Fruit fly (Drosophila melanogaster) whole organism, adult: ENCODE data around the gene Trim9.

ENCODE experiments used
- CG5204 ChIP-seq: fragments of 200-800 bp; sonication (Bioruptor generic); optimal IDR thresholded peaks from 2 replicates; lab custom pipeline; 2016; ENCODE audit warnings: missing biosample characterization, missing genetic modification characterization
- bab1 ChIP-seq: fragments of 200-800 bp; sonication (Bioruptor generic); optimal IDR thresholded peaks from 3 replicates; lab custom pipeline; 2019; ENCODE audit warnings: missing biosample characterization, mild to moderate bottlenecking, missing genetic modification characterization, moderate library complexity
- pad ChIP-seq: fragments of 200-800 bp; sonication (Bioruptor generic); optimal IDR thresholded peaks from 3 replicates; lab custom pipeline; 2017; ENCODE audit warnings: missing biosample characterization, missing genetic modification characterization, mild to moderate bottlenecking, moderate library complexity, missing genetic modification reagents
- tj ChIP-seq: fragments of 200-800 bp; sonication (Bioruptor generic); optimal IDR thresholded peaks from 3 replicates; lab custom pipeline; 2017; ENCODE audit warnings: missing biosample characterization, mild to moderate bottlenecking, missing genetic modification characterization, moderate library complexity

- TF ChIP-seq pad: no peak
- TF ChIP-seq CG5204: no peak
- no peak for TF ChIP-seq tj
- no peak for TF ChIP-seq bab1
These were observed 5.3 kb upstream of the Trim9 start for dm6 chr2L:10539360-10539759.
